2 worm cellular contexts compared by ENCODE assay signal in the genomic region with DNA sequence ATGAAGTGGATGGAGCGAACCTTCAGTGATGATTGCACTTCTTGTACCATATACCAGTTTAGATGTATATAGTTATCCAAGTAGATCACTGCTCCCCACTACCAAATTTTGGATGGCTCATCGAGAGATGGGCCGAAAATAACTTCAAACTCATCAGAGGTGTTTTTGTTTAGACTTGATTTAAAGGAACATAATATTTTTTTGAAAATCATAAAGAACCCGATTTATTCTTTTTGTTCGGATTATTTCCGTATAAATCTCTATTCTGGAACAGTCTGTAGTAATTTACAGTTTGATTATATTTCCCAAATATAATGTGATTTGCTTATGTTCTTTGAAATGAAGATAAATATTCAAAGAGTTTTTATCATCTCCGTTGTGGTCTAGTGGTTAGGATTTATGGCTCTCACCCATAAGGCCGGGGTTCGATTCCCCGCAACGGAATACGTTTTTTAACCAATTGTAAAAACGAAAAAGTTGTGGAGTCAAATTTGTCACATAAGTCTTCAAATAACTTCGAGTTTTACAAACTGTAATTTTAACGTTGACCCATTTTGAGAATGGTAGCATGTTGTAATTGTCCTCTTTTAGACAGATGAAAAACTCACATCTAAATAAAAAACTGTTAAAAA.
TF ChIP-seq lines count a peak whose summit lies in the region.

No protein-coding gene starts in this region.

TF ChIP-seq in whole organism, L4 larva, 104 proteins besides CTCF, POLR2A, EP300 and RAD21 (continued from another document):
- TF ChIP-seq nhr-76 (tag; optimal IDR thresholded peaks at IDR 0.05; lab: Kevin White, UChicago): no peak
- no peak for TF ChIP-seq cey-2 (tag; optimal IDR thresholded peaks at IDR 0.05; lab: Kevin White, UChicago; ENCODE audit: borderline replicate concordance, insufficient read depth)
- no peak for TF ChIP-seq dve-1 (tag; optimal IDR thresholded peaks at IDR 0.05; lab: Kevin White, UChicago; ENCODE audit: insufficient read depth)
- TF ChIP-seq Y48G9A.11 (GFP tag; IDR thresholded peaks at IDR 0.05; lab: Robert Waterston, UW): 0 out of 2 replicates have a peak, but pooled peaks have one; percentile 52
- TF ChIP-seq pha-4 (GFP tag; IDR thresholded peaks at IDR 0.05; lab: Robert Waterston, UW): peak; percentile 48; the same call in 1 of the 2 replicates
- no peak for TF ChIP-seq pha-4 (tag; optimal IDR thresholded peaks at IDR 0.05; lab: Kevin White, UChicago)
- TF ChIP-seq pqm-1 (tag; optimal IDR thresholded peaks at IDR 0.05; lab: Kevin White, UChicago): no peak
- TF ChIP-seq T26A8.4 (GFP tag; IDR thresholded peaks at IDR 0.05; lab: Robert Waterston, UW): no peak
- peak; percentile 3 for TF ChIP-seq nhr-48 (tag; optimal IDR thresholded peaks at IDR 0.05; lab: Kevin White, UChicago)
- no peak for TF ChIP-seq Y105C5A.15 (GFP tag; IDR thresholded peaks at IDR 0.05; lab: Robert Waterston, UW)
- no peak for TF ChIP-seq mep-1 (tag; optimal IDR thresholded peaks at IDR 0.05; lab: Kevin White, UChicago)

TF ChIP-seq in whole organism, young adult, 124 proteins besides CTCF, POLR2A, EP300 and RAD21 (continued from another document):
- TF ChIP-seq madf-6 (GFP tag; IDR thresholded peaks at IDR 0.05; lab: Robert Waterston, UW) (no peak), rpc-1 (optimal IDR thresholded peaks at IDR 0.05; lab: Kevin White, UChicago) (peak; percentile 86), rpc-1 (tag; optimal IDR thresholded peaks at IDR 0.05; lab: Kevin White, UChicago) (peak; percentile 94)
